Fruit fly (Drosophila melanogaster) whole organism, wandering third instar larva: ENCODE results near the gene CG16826.

ENCODE experiments used
- Abd-B ChIP-seq: fragments of >200 bp; optimal IDR thresholded peaks from 2 replicates; lab custom pipeline; 2017; ENCODE audit warnings: missing biosample characterization, missing genetic modification characterization
- CG32264 ChIP-seq: fragments of 200-800 bp; sonication (Bioruptor generic); optimal IDR thresholded peaks from 2 replicates; lab custom pipeline; 2016; ENCODE audit warnings: missing biosample characterization, missing genetic modification characterization
- CG9705 ChIP-seq: fragments of 200-800 bp; sonication (Bioruptor generic); optimal IDR thresholded peaks from 2 replicates; lab custom pipeline; 2018; ENCODE audit warnings: missing biosample characterization, mild to moderate bottlenecking, missing genetic modification characterization
- CrebA ChIP-seq: fragments of 200-800 bp; sonication (Bioruptor generic); optimal IDR thresholded peaks from 2 replicates; lab custom pipeline; 2016; ENCODE audit warnings: missing biosample characterization, mild to moderate bottlenecking, missing genetic modification characterization, borderline replicate concordance
- Dfd ChIP-seq: fragments of >200 bp; optimal IDR thresholded peaks from 2 replicates; lab custom pipeline; 2017; ENCODE audit warnings: missing biosample characterization, missing genetic modification characterization
- Dif ChIP-seq: fragments of 200-275, 200-300 bp; sonication (Bioruptor generic); optimal IDR thresholded peaks from 2 replicates; lab custom pipeline; 2018; ENCODE audit warnings: missing biosample characterization, missing genetic modification characterization; ENCODE audit not compliant: partially characterized antibody
- GATAd ChIP-seq: sonication (Bioruptor generic); optimal IDR thresholded peaks from 2 replicates; lab custom pipeline; 2016; ENCODE audit warnings: missing biosample characterization, missing genetic modification characterization
- HLH106 ChIP-seq: fragments of 200-800 bp; optimal IDR thresholded peaks from 3 replicates; lab custom pipeline; 2019; ENCODE audit warnings: missing biosample characterization, mild to moderate bottlenecking, missing genetic modification characterization, moderate library complexity
- Hnf4 ChIP-seq: fragments of 200-800 bp; sonication (Bioruptor generic); optimal IDR thresholded peaks from 2 replicates; lab custom pipeline; 2016; ENCODE audit warnings: missing biosample characterization, mild to moderate bottlenecking, missing genetic modification characterization
- Hr78 ChIP-seq: fragments of >200 bp; optimal IDR thresholded peaks from 2 replicates; lab custom pipeline; 2017; ENCODE audit warnings: missing biosample characterization, missing genetic modification characterization
- Hr83 ChIP-seq: fragments of 200-300 bp; sonication (Bioruptor generic); optimal IDR thresholded peaks from 2 replicates; lab custom pipeline; 2016; ENCODE audit warnings: missing biosample characterization, mild to moderate bottlenecking, missing genetic modification characterization, moderate library complexity; ENCODE audit not compliant: poor library complexity, severe bottlenecking
- Jra ChIP-seq: sonication (Bioruptor generic); optimal IDR thresholded peaks from 2 replicates; lab custom pipeline; 2016; ENCODE audit warnings: missing biosample characterization, missing genetic modification characterization
- Mio ChIP-seq: sonication (Bioruptor generic); optimal IDR thresholded peaks from 2 replicates; lab custom pipeline; 2016; ENCODE audit warnings: missing biosample characterization, missing genetic modification characterization
- Myc ChIP-seq: fragments of >200 bp; optimal IDR thresholded peaks from 2 replicates; lab custom pipeline; 2017
- N ChIP-seq: fragments of >200 bp; optimal IDR thresholded peaks from 2 replicates; lab custom pipeline; 2018; ENCODE audit warnings: missing biosample characterization, missing external identifiers, missing genetic modification characterization
- OdsH ChIP-seq: fragments of 200-800 bp; sonication (Bioruptor generic); optimal IDR thresholded peaks from 2 replicates; lab custom pipeline; 2016; ENCODE audit warnings: missing biosample characterization, mild to moderate bottlenecking, missing genetic modification characterization
- Rel ChIP-seq, 2 experiments: fragments of 200-800 bp; sonication (Bioruptor generic) in 1 of 2; optimal IDR thresholded peaks; 2 replicates in 1 of 2; 3 replicates in 1 of 2; lab custom pipeline; 2016 to 2019; ENCODE audit warnings: mild to moderate bottlenecking in 2 of 2, missing biosample characterization in 2 of 2, missing genetic modification characterization in 2 of 2, moderate library complexity in 1 of 2
- Sp1 ChIP-seq: fragments of 200-800 bp; sonication (Bioruptor generic); optimal IDR thresholded peaks from 3 replicates; lab custom pipeline; 2019; ENCODE audit warnings: missing biosample characterization, mild to moderate bottlenecking, missing genetic modification characterization, moderate library complexity
- Vsx2 ChIP-seq: fragments of 200-300, 225-300 bp; sonication (Bioruptor generic); optimal IDR thresholded peaks from 2 replicates; lab custom pipeline; 2018; ENCODE audit warnings: missing biosample characterization, missing genetic modification characterization; ENCODE audit not compliant: partially characterized antibody
- br ChIP-seq: fragments of 200-800 bp; sonication (Bioruptor generic); optimal IDR thresholded peaks from 2 replicates; lab custom pipeline; 2016; ENCODE audit warnings: missing biosample characterization, missing genetic modification characterization
- brk ChIP-seq: fragments of 200-800 bp; sonication (Bioruptor generic); optimal IDR thresholded peaks from 2 replicates; lab custom pipeline; 2016; ENCODE audit warnings: missing biosample characterization, mild to moderate bottlenecking, missing genetic modification characterization
- dl ChIP-seq, 2 experiments: fragments of 175-275, 200-275 bp in 1 of 2; fragments of 200-275 bp in 1 of 2; sonication (Bioruptor generic); optimal IDR thresholded peaks; lab custom pipeline; 2018; ENCODE audit warnings: mild to moderate bottlenecking in 2 of 2, missing biosample characterization in 2 of 2, missing genetic modification characterization in 2 of 2, moderate library complexity in 2 of 2; ENCODE audit not compliant: partially characterized antibody in 2 of 2, insufficient read depth in 1 of 2
- dmrt93B ChIP-seq: fragments of 200-800 bp; sonication (Bioruptor generic); optimal IDR thresholded peaks from 2 replicates; lab custom pipeline; 2018; ENCODE audit warnings: missing biosample characterization, mild to moderate bottlenecking, missing genetic modification characterization
- dsf ChIP-seq: sonication (Bioruptor generic); optimal IDR thresholded peaks from 2 replicates; lab custom pipeline; 2016; ENCODE audit warnings: missing biosample characterization, missing genetic modification characterization, borderline replicate concordance
- ey ChIP-seq: fragments of 200-800 bp; sonication (Bioruptor generic); optimal IDR thresholded peaks from 2 replicates; lab custom pipeline; 2016; ENCODE audit warnings: missing biosample characterization, missing genetic modification characterization
- foxo ChIP-seq, 2 experiments: fragments of 200-800 bp; sonication (Bioruptor generic); optimal IDR thresholded peaks; 2 replicates in 1 of 2; 3 replicates in 1 of 2; lab custom pipeline; 2016 to 2017; ENCODE audit warnings: missing biosample characterization in 2 of 2, missing genetic modification characterization in 2 of 2
- fru ChIP-seq: fragments of 200-800 bp; sonication (Bioruptor generic); optimal IDR thresholded peaks from 3 replicates; lab custom pipeline; 2016; ENCODE audit warnings: missing biosample characterization, mild to moderate bottlenecking, missing genetic modification characterization
- h ChIP-seq: fragments of 200-800 bp; sonication (Bioruptor generic); optimal IDR thresholded peaks from 3 replicates; lab custom pipeline; 2016; ENCODE audit warnings: missing biosample characterization, mild to moderate bottlenecking, missing genetic modification characterization
- jim ChIP-seq: fragments of 175-275, 200-325 bp; sonication (Bioruptor generic); optimal IDR thresholded peaks from 2 replicates; lab custom pipeline; 2016; ENCODE audit warnings: missing biosample characterization, mild to moderate bottlenecking, missing genetic modification characterization
- lola ChIP-seq: fragments of >200 bp; optimal IDR thresholded peaks from 2 replicates; lab custom pipeline; 2017; ENCODE audit warnings: missing biosample characterization, missing genetic modification characterization
- pan ChIP-seq: fragments of >200 bp; optimal IDR thresholded peaks from 2 replicates; lab custom pipeline; 2017
- psq ChIP-seq: fragments of 200-800 bp; sonication (Bioruptor generic); optimal IDR thresholded peaks from 3 replicates; lab custom pipeline; 2017; ENCODE audit warnings: missing biosample characterization, mild to moderate bottlenecking, missing genetic modification characterization, moderate library complexity
- rgr ChIP-seq: fragments of 200-800 bp; sonication (Bioruptor generic); optimal IDR thresholded peaks from 3 replicates; lab custom pipeline; 2016; ENCODE audit warnings: missing biosample characterization, mild to moderate bottlenecking, missing genetic modification characterization
- sage ChIP-seq: fragments of 200-800 bp; sonication (Bioruptor generic); optimal IDR thresholded peaks from 2 replicates; lab custom pipeline; 2016; ENCODE audit warnings: missing biosample characterization, mild to moderate bottlenecking, missing genetic modification characterization
- sv ChIP-seq: fragments of 200-800 bp; sonication (Bioruptor generic); optimal IDR thresholded peaks from 3 replicates; lab custom pipeline; 2016; ENCODE audit warnings: missing biosample characterization, missing genetic modification characterization
- tai ChIP-seq: sonication (Bioruptor generic); optimal IDR thresholded peaks from 2 replicates; lab custom pipeline; 2016; ENCODE audit warnings: missing biosample characterization, missing genetic modification characterization
- usp ChIP-seq: fragments of >200 bp; optimal IDR thresholded peaks from 2 replicates; lab custom pipeline; 2017; ENCODE audit warnings: missing biosample characterization, missing genetic modification characterization
- woc ChIP-seq: sonication (Bioruptor generic); optimal IDR thresholded peaks from 2 replicates; lab custom pipeline; 2016; ENCODE audit warnings: missing biosample characterization, mild to moderate bottlenecking, missing genetic modification characterization

CG16826 gene

dm6 chr2L:13382351-13383029 is 34.9 kb downstream of the CG16826 start, which contains the start of gene loqs:
Gene loqs, plus strand, starts transcription at chr2L:13382652.
- peak; percentile 34 for TF ChIP-seq woc (GFP tag; lab: Kevin White, UChicago)
- TF ChIP-seq Rel (GFP tag; optimal IDR thresholded peaks at IDR 0.05; lab: Kevin White, UChicago), result no peak
- TF ChIP-seq Rel (tag; optimal IDR thresholded peaks at IDR 0.05; lab: Kevin White, UChicago), result peak; percentile 20
- no peak for TF ChIP-seq Hr83 (GFP tag; lab: Kevin White, UChicago)
- TF ChIP-seq foxo (GFP tag; optimal IDR thresholded peaks at IDR 0.05; lab: Kevin White, UChicago), result peak in 1 of 2 experiments; percentile 28
- TF ChIP-seq, all 38 proteins: peak for 3

dm6 chr2L:13387255-13387654 is 39.7 kb downstream of the CG16826 start, which contains the start of the genes Ing5 and CG7099:
Gene Ing5, minus strand, starts transcription at chr2L:13387312.
Gene CG7099, plus strand, starts transcription at chr2L:13387571.
- TF ChIP-seq Dfd, result no peak
- no peak for TF ChIP-seq Hr78 (GFP tag; lab: Kevin White, UChicago)
- TF ChIP-seq woc (GFP tag; lab: Kevin White, UChicago), result peak; percentile 91
- TF ChIP-seq Mio (GFP tag; lab: Kevin White, UChicago), result peak; percentile 62
- no peak for TF ChIP-seq Dif (GFP tag; lab: Kevin White, UChicago)
- no peak for TF ChIP-seq Myc (lab: Kevin White, UChicago)
- peak; percentile 94 for TF ChIP-seq br (GFP tag; lab: Kevin White, UChicago)
- no peak for TF ChIP-seq N
- TF ChIP-seq CG9705, result peak; percentile 93
- no peak for TF ChIP-seq tai (GFP tag; lab: Kevin White, UChicago)
- no peak for TF ChIP-seq brk (GFP tag; lab: Kevin White, UChicago)
- TF ChIP-seq foxo (GFP tag; optimal IDR thresholded peaks at IDR 0.05; lab: Kevin White, UChicago), result peak; percentile 70 to 98
- TF ChIP-seq h (GFP tag; lab: Kevin White, UChicago), result peak; percentile 97
- TF ChIP-seq psq (GFP tag; lab: Kevin White, UChicago), result peak; percentile 93
- peak; percentile 93 for TF ChIP-seq ey (GFP tag; lab: Kevin White, UChicago)
- TF ChIP-seq dmrt93B (GFP tag; lab: Kevin White, UChicago), result peak; percentile 90
- TF ChIP-seq sv, result peak; percentile 97
- TF ChIP-seq Hnf4 (GFP tag; lab: Kevin White, UChicago), result peak; percentile 96
- TF ChIP-seq Vsx2 (GFP tag; lab: Kevin White, UChicago), result no peak
- peak; percentile 95 for TF ChIP-seq OdsH (GFP tag; lab: Kevin White, UChicago)
- TF ChIP-seq dsf, result peak; percentile 92
- TF ChIP-seq pan (lab: Kevin White, UChicago), result no peak
- TF ChIP-seq CG32264 (GFP tag; lab: Kevin White, UChicago), result peak; percentile 63
- peak; percentile 90 for TF ChIP-seq Jra
- TF ChIP-seq rgr (GFP tag; lab: Kevin White, UChicago), result peak; percentile 98
- TF ChIP-seq jim (GFP tag; lab: Kevin White, UChicago), result peak; percentile 78
- no peak for TF ChIP-seq dl (GFP tag; optimal IDR thresholded peaks at IDR 0.05; lab: Kevin White, UChicago; ENCODE audit: insufficient read depth in 1 of 2, partially characterized antibody in 2 of 2)
- TF ChIP-seq CrebA (GFP tag; lab: Kevin White, UChicago), result no peak
- no peak for TF ChIP-seq usp (GFP tag; lab: Kevin White, UChicago)
- TF ChIP-seq lola, result no peak
- TF ChIP-seq Abd-B, result no peak
- peak; percentile 90 for TF ChIP-seq sage (GFP tag; lab: Kevin White, UChicago)
- TF ChIP-seq HLH106 (tag; lab: Kevin White, UChicago), result peak; percentile 97
- peak; percentile 92 for TF ChIP-seq GATAd (GFP tag; lab: Kevin White, UChicago)
- TF ChIP-seq fru (GFP tag; lab: Kevin White, UChicago), result peak; percentile 94
- peak; percentile 80 for TF ChIP-seq Rel (GFP tag; optimal IDR thresholded peaks at IDR 0.05; lab: Kevin White, UChicago)
- TF ChIP-seq Rel (tag; optimal IDR thresholded peaks at IDR 0.05; lab: Kevin White, UChicago), result peak; percentile 74
- peak; percentile 92 for TF ChIP-seq Sp1
- peak; percentile 92 for TF ChIP-seq Hr83 (GFP tag; lab: Kevin White, UChicago)
- TF ChIP-seq, all 38 proteins: peak for 24
